Fruit fly (Drosophila melanogaster): ENCODE data around the gene CG5880.
A peak's percentile ranks its signal among the peaks of the same experiment; 100 is the strongest.

The CG5880 gene

dm6 chr3R:27148812-27149769 is 32.5 kb downstream of the CG5880 start (continued):
- TF ChIP-seq az2 (GFP tag; optimal IDR thresholded peaks at IDR 0.05) (peak; percentile 12), zfh1 (GFP tag; IDR thresholded peaks at IDR 0.05) (no peak), CG10431 (GFP tag; optimal IDR thresholded peaks at IDR 0.05) (peak; percentile 73), Blimp-1 (GFP tag; optimal IDR thresholded peaks at IDR 0.05) (peak; percentile 11), nmo (GFP tag; optimal IDR thresholded peaks at IDR 0.05) (no peak), knrl (GFP tag; IDR thresholded peaks at IDR 0.05; ENCODE audit: partially characterized antibody) (no peak), CG31365 (tag; optimal IDR thresholded peaks at IDR 0.05) (no peak), fd96Cb (tag; optimal IDR thresholded peaks at IDR 0.05) (no peak), eve (GFP tag; optimal IDR thresholded peaks at IDR 0.05) (peak in 1 of 2 experiments; percentile 81), CrebB (tag; optimal IDR thresholded peaks at IDR 0.05) (peak; percentile 18), CG11696 (GFP tag; IDR thresholded peaks at IDR 0.05) (no peak), CG30403 (GFP tag; optimal IDR thresholded peaks at IDR 0.05) (no peak), Mes4 (GFP tag; optimal IDR thresholded peaks at IDR 0.05) (no peak), CG7556 (GFP tag; optimal IDR thresholded peaks at IDR 0.05) (peak; percentile 9), Hr78 (GFP tag; optimal IDR thresholded peaks at IDR 0.05) (peak in 1 of 2 experiments; percentile 79), inv (GFP tag; IDR thresholded peaks at IDR 0.05; ENCODE audit: partially characterized antibody) (no peak), CG8388 (GFP tag; optimal IDR thresholded peaks at IDR 0.05) (no peak), CG1832 (GFP tag; optimal IDR thresholded peaks at IDR 0.05) (no peak), CG5953 (GFP tag; IDR thresholded peaks at IDR 0.05) (no peak), fd64A (GFP tag; optimal IDR thresholded peaks at IDR 0.05) (peak; percentile 31), tin (GFP tag; optimal IDR thresholded peaks at IDR 0.05) (no peak), Mad (GFP tag; optimal IDR thresholded peaks at IDR 0.05) (no peak), seq (GFP tag; IDR thresholded peaks at IDR 0.05) (no peak), Nf-YA (GFP tag; IDR thresholded peaks at IDR 0.05) (no peak), CG2712 (tag; optimal IDR thresholded peaks at IDR 0.05) (peak; percentile 17), MTF-1 (GFP tag; optimal IDR thresholded peaks at IDR 0.05; ENCODE audit: borderline replicate concordance) (no peak), CG15696 (tag; optimal IDR thresholded peaks at IDR 0.05) (no peak), CG8944 (GFP tag; optimal IDR thresholded peaks at IDR 0.05) (no peak), croc (GFP tag; conservative IDR thresholded peaks at IDR 0.05) (0 out of 3 replicates have a peak, but pooled peaks have one; percentile 14), aop (GFP tag; IDR thresholded peaks at IDR 0.05) (no peak), vfl (GFP tag; optimal IDR thresholded peaks at IDR 0.05) (no peak), CG11456 (GFP tag; IDR thresholded peaks at IDR 0.05) (no peak), pzg (GFP tag; optimal IDR thresholded peaks at IDR 0.05) (no peak), Atf6 (GFP tag; IDR thresholded peaks at IDR 0.05) (no peak), NC2β (GFP tag; optimal IDR thresholded peaks at IDR 0.05) (no peak), CG13894 (tag; optimal IDR thresholded peaks at IDR 0.05) (peak; percentile 32), CG1647 (GFP tag; optimal IDR thresholded peaks at IDR 0.05) (no peak), NC2α (GFP tag; optimal IDR thresholded peaks at IDR 0.05) (no peak), CG6813 (GFP tag; optimal IDR thresholded peaks at IDR 0.05) (peak; percentile 40), crc (GFP tag; optimal IDR thresholded peaks at IDR 0.05) (no peak), Max (GFP tag; optimal IDR thresholded peaks at IDR 0.05) (no peak), sob (GFP tag; IDR thresholded peaks at IDR 0.05) (no peak), CG2116 (GFP tag; optimal IDR thresholded peaks at IDR 0.05) (no peak), E2f1 (GFP tag; IDR thresholded peaks at IDR 0.05) (no peak), Antp (GFP tag; optimal IDR thresholded peaks at IDR 0.05) (no peak), CG12219 (GFP tag; optimal IDR thresholded peaks at IDR 0.05) (no peak), Bgb (GFP tag; IDR thresholded peaks at IDR 0.05; ENCODE audit: partially characterized antibody) (no peak), jumu (GFP tag; optimal IDR thresholded peaks at IDR 0.05) (no peak), emc (GFP tag; optimal IDR thresholded peaks at IDR 0.05) (no peak)

Data from whole organism, embryonic.